Fruit fly (Drosophila melanogaster) whole organism, adult: ENCODE data around the gene CG17191.

Source experiments
- CG11617 ChIP-seq: fragments of 200-800 bp; sonication (Bioruptor generic); optimal IDR thresholded peaks from 2 replicates; lab custom pipeline; 2017; ENCODE audit warnings: mild to moderate bottlenecking, missing biosample characterization, missing genetic modification reagents, missing genetic modification characterization
- CG12768 ChIP-seq: fragments of 200-800 bp; sonication (Bioruptor generic); optimal IDR thresholded peaks from 2 replicates; lab custom pipeline; 2017; ENCODE audit warnings: missing biosample characterization, missing genetic modification characterization, mild to moderate bottlenecking, moderate library complexity, missing genetic modification reagents
- CG33017 ChIP-seq: fragments of 200-800 bp; sonication (Bioruptor generic); optimal IDR thresholded peaks from 2 replicates; lab custom pipeline; 2018; ENCODE audit warnings: missing biosample characterization, mild to moderate bottlenecking, missing genetic modification characterization, moderate library complexity
- CG7045 ChIP-seq: fragments of 200-800 bp; sonication (Bioruptor generic); optimal IDR thresholded peaks from 2 replicates; lab custom pipeline; 2017; ENCODE audit warnings: missing biosample characterization, mild to moderate bottlenecking, missing genetic modification characterization
- Crg-1 ChIP-seq: fragments of 200-800 bp; sonication (Bioruptor generic); optimal IDR thresholded peaks from 2 replicates; lab custom pipeline; 2016; ENCODE audit warnings: missing biosample characterization, missing genetic modification characterization
- Mnt ChIP-seq: fragments of 200-800 bp; sonication (Bioruptor generic); optimal IDR thresholded peaks from 2 replicates; lab custom pipeline; 2016; ENCODE audit warnings: missing biosample characterization, mild to moderate bottlenecking, missing genetic modification characterization
- bab1 ChIP-seq: fragments of 200-800 bp; sonication (Bioruptor generic); optimal IDR thresholded peaks from 3 replicates; lab custom pipeline; 2019; ENCODE audit warnings: missing biosample characterization, mild to moderate bottlenecking, missing genetic modification characterization, moderate library complexity

DNA sequence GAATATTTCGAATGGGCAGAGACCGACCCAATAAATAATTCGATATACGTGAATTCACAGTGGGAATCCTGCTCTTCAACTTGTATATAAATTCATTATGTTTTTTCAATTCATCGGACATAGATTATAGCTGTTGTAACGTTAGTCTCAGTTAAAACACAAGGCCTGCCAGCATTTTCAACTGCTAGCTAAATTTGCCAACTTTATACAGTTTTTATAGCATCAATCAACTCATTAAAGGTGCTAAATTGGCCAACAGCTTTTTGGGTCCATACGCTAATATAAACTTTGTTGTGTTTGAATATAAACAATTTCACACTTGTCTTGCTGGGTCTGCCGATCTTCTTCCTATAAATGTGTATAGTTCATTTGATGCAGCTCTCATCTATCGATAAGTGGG is 37.4 kb downstream of the CG17191 start:
- TF ChIP-seq CG7045: no peak
- TF ChIP-seq Mnt: no peak
- no peak for TF ChIP-seq CG33017 (tag; lab: Kevin White, UChicago)
- no peak for TF ChIP-seq CG11617 (GFP tag; lab: Kevin White, UChicago)
- no peak for TF ChIP-seq bab1 (GFP tag; lab: Kevin White, UChicago)
- no peak for TF ChIP-seq CG12768 (GFP tag; lab: Kevin White, UChicago)
- TF ChIP-seq Crg-1 (GFP tag; lab: Kevin White, UChicago): no peak
